Fruit fly (Drosophila melanogaster) whole organism, embryonic: Measurements from ENCODE around the gene unc-119.

Experiments used
- Abd-B ChIP-seq: fragments of 200-800 bp; sonication (Bioruptor generic); optimal IDR thresholded peaks from 2 replicates; lab custom pipeline; 2018; ENCODE audit warnings: missing biosample characterization, mild to moderate bottlenecking, missing genetic modification characterization, moderate library complexity
- Ada2b ChIP-seq: fragments of 200-800 bp; sonication (Bioruptor generic); IDR thresholded peaks from 2 replicates; pipeline ENCODE4 v1.3.6; 2022; ENCODE audit warnings: missing biosample characterization, missing genetic modification characterization
- CG1024 ChIP-seq: fragments of 200-800 bp; sonication (Bioruptor generic); IDR thresholded peaks from 2 replicates; pipeline ENCODE4 v1.3.6; 2022; ENCODE audit warnings: missing biosample characterization, missing genetic modification characterization
- CG12104 ChIP-seq: fragments of 200-800 bp; sonication (Bioruptor generic); optimal IDR thresholded peaks from 3 replicates; lab custom pipeline; 2016; ENCODE audit warnings: missing biosample characterization, missing genetic modification characterization
- CG12942 ChIP-seq: fragments of 200-800 bp; sonication (Bioruptor generic); optimal IDR thresholded peaks from 3 replicates; lab custom pipeline; 2016; ENCODE audit warnings: missing biosample characterization, missing genetic modification characterization
- CG13624 ChIP-seq: fragments of 200-800 bp; sonication (Bioruptor generic); optimal IDR thresholded peaks from 2 replicates; lab custom pipeline; 2016; ENCODE audit warnings: missing biosample characterization, missing genetic modification characterization
- CG14667 ChIP-seq: fragments of 200-800 bp; sonication (Bioruptor generic); IDR thresholded peaks from 2 replicates; pipeline ENCODE4 v1.3.6; 2022; ENCODE audit warnings: missing biosample characterization, missing genetic modification characterization
- CG15011 ChIP-seq: fragments of 200-800 bp; sonication (Bioruptor generic); optimal IDR thresholded peaks from 3 replicates; lab custom pipeline; 2018; ENCODE audit warnings: missing biosample characterization, mild to moderate bottlenecking, missing genetic modification characterization
- CG16815 ChIP-seq: fragments of 200-800 bp; sonication (Bioruptor generic); optimal IDR thresholded peaks from 3 replicates; lab custom pipeline; 2017; ENCODE audit warnings: missing biosample characterization, mild to moderate bottlenecking, missing genetic modification characterization
- CG17912 ChIP-seq: fragments of 200-800 bp; sonication (Bioruptor generic); optimal IDR thresholded peaks from 2 replicates; lab custom pipeline; 2018; ENCODE audit warnings: missing biosample characterization, mild to moderate bottlenecking, missing genetic modification characterization
- CG2712 ChIP-seq: fragments of 200-800 bp; optimal IDR thresholded peaks from 3 replicates; lab custom pipeline; 2019; ENCODE audit warnings: missing biosample characterization, mild to moderate bottlenecking, missing genetic modification characterization, moderate library complexity
- CG31441 ChIP-seq: fragments of 200-800 bp; sonication (Bioruptor generic); IDR thresholded peaks from 2 replicates; pipeline ENCODE4 v1.3.6; 2022; ENCODE audit warnings: missing biosample characterization, missing genetic modification characterization
- CG32532 ChIP-seq: fragments of 200-800 bp; sonication (Bioruptor generic); IDR thresholded peaks from 2 replicates; pipeline ENCODE4 v1.3.6; 2022; ENCODE audit warnings: missing biosample characterization, missing genetic modification characterization
- CG4360 ChIP-seq: fragments of 200-800 bp; sonication (Bioruptor generic); IDR thresholded peaks from 2 replicates; pipeline ENCODE4 v1.3.6; 2022; ENCODE audit warnings: missing biosample characterization, missing genetic modification characterization
- CG4617 ChIP-seq: fragments of 200-800 bp; sonication (Bioruptor generic); optimal IDR thresholded peaks from 3 replicates; lab custom pipeline; 2016; ENCODE audit warnings: missing biosample characterization, missing genetic modification characterization, borderline replicate concordance
- CG4730 ChIP-seq: fragments of 200-800 bp; sonication (Bioruptor generic); IDR thresholded peaks from 2 replicates; pipeline ENCODE4 v1.3.6; 2022; ENCODE audit warnings: missing biosample characterization, missing genetic modification characterization
- CG4820 ChIP-seq: fragments of 200-800 bp; sonication (Bioruptor generic); optimal IDR thresholded peaks from 3 replicates; lab custom pipeline; 2016; ENCODE audit warnings: missing biosample characterization, missing genetic modification characterization
- CG5245 ChIP-seq: fragments of 200-800 bp; sonication (Bioruptor generic); optimal IDR thresholded peaks from 3 replicates; lab custom pipeline; 2016; ENCODE audit warnings: missing biosample characterization, missing genetic modification characterization
- CG6254 ChIP-seq: fragments of 200-800 bp; sonication (Bioruptor generic); optimal IDR thresholded peaks from 3 replicates; lab custom pipeline; 2017; ENCODE audit warnings: mild to moderate bottlenecking, missing biosample characterization, missing genetic modification reagents, missing genetic modification characterization
- CG7745 ChIP-seq: fragments of 200-800 bp; sonication (Bioruptor generic); optimal IDR thresholded peaks from 2 replicates; lab custom pipeline; 2018; ENCODE audit warnings: missing biosample characterization, mild to moderate bottlenecking, missing genetic modification characterization, moderate library complexity
- CG7839 ChIP-seq: fragments of 200-800 bp; sonication (Bioruptor generic); optimal IDR thresholded peaks from 3 replicates; lab custom pipeline; 2018; ENCODE audit warnings: missing biosample characterization, mild to moderate bottlenecking, missing genetic modification characterization, moderate library complexity
- CG8089 ChIP-seq: fragments of 200-800 bp; sonication (Bioruptor generic); optimal IDR thresholded peaks from 3 replicates; lab custom pipeline; 2016; ENCODE audit warnings: missing biosample characterization, missing genetic modification characterization
- HLH54F ChIP-seq: fragments of 200-800 bp; sonication (Bioruptor generic); optimal IDR thresholded peaks from 3 replicates; lab custom pipeline; 2016; ENCODE audit warnings: missing biosample characterization, missing genetic modification characterization
- Lim3 ChIP-seq: fragments of 200-800 bp; sonication (Bioruptor generic); IDR thresholded peaks from 2 replicates; pipeline ENCODE4 v1.3.6; 2022; ENCODE audit warnings: missing biosample characterization, missing genetic modification characterization
- MESR4 ChIP-seq: fragments of 200-800 bp; sonication (Bioruptor generic); optimal IDR thresholded peaks from 2 replicates; lab custom pipeline; 2018; ENCODE audit warnings: missing biosample characterization, mild to moderate bottlenecking, missing genetic modification characterization, moderate library complexity
- Oli ChIP-seq: fragments of 200-800 bp; sonication (Bioruptor generic); optimal IDR thresholded peaks from 2 replicates; lab custom pipeline; 2018; ENCODE audit warnings: missing biosample characterization, mild to moderate bottlenecking, missing genetic modification characterization, moderate library complexity
- Optix ChIP-seq: fragments of 200-800 bp; sonication (Bioruptor generic); IDR thresholded peaks from 3 replicates; pipeline ENCODE4 v1.3.6; 2022; ENCODE audit warnings: missing biosample characterization, missing genetic modification characterization
- Stat92E ChIP-seq, 3 experiments: fragments of >200 bp in 2 of 3; fragments of 200-800 bp in 1 of 3; sonication (Bioruptor generic) in 1 of 3; optimal IDR thresholded peaks; 2 replicates each; lab custom pipeline; 2017 to 2019; ENCODE audit warnings: missing biosample characterization in 3 of 3, missing genetic modification characterization in 3 of 3, mild to moderate bottlenecking in 1 of 3, moderate library complexity in 1 of 3
- Usf ChIP-seq: fragments of 200-800 bp; sonication (Bioruptor generic); optimal IDR thresholded peaks from 2 replicates; lab custom pipeline; 2017; ENCODE audit warnings: missing genotype, missing biosample characterization, missing genetic modification characterization
- YL-1 ChIP-seq: fragments of 200-800 bp; sonication (Bioruptor generic); optimal IDR thresholded peaks from 3 replicates; lab custom pipeline; 2017; ENCODE audit warnings: missing biosample characterization, mild to moderate bottlenecking, missing genetic modification characterization
- ab ChIP-seq: fragments of 200-800 bp; sonication (Bioruptor generic); optimal IDR thresholded peaks from 2 replicates; lab custom pipeline; 2016; ENCODE audit warnings: missing biosample characterization, missing genetic modification characterization
- dimm ChIP-seq: fragments of 200-800 bp; sonication (Bioruptor generic); IDR thresholded peaks from 2 replicates; pipeline ENCODE4 v1.3.6; 2022; ENCODE audit warnings: missing biosample characterization, missing genetic modification characterization
- dpn ChIP-seq, 2 experiments: fragments of 200-800 bp; sonication (Bioruptor generic); optimal IDR thresholded peaks; 3 replicates each; lab custom pipeline; 2016; ENCODE audit warnings: missing biosample characterization in 2 of 2, missing genetic modification characterization in 2 of 2
- emc ChIP-seq: fragments of 200-800 bp; sonication (Bioruptor generic); optimal IDR thresholded peaks from 2 replicates; lab custom pipeline; 2016; ENCODE audit warnings: missing biosample characterization, missing genetic modification characterization
- ewg ChIP-seq: fragments of 200-800 bp; sonication (Bioruptor generic); optimal IDR thresholded peaks from 3 replicates; lab custom pipeline; 2017; ENCODE audit warnings: mild to moderate bottlenecking, missing biosample characterization, missing genetic modification reagents, missing genetic modification characterization
- fd96Cb ChIP-seq: fragments of 200-800 bp; sonication (Bioruptor generic); optimal IDR thresholded peaks from 2 replicates; lab custom pipeline; 2018; ENCODE audit warnings: missing biosample characterization, mild to moderate bottlenecking, missing genetic modification characterization, moderate library complexity
- gem ChIP-seq: fragments of 200-800 bp; sonication (Bioruptor generic); optimal IDR thresholded peaks from 2 replicates; lab custom pipeline; 2019; ENCODE audit warnings: missing biosample characterization, mild to moderate bottlenecking, missing genetic modification characterization, moderate library complexity
- grn ChIP-seq: fragments of 200-800 bp; sonication (Bioruptor generic); optimal IDR thresholded peaks from 3 replicates; lab custom pipeline; 2017; ENCODE audit warnings: missing biosample characterization, missing genetic modification characterization
- insv ChIP-seq, 2 experiments: fragments of 200-800 bp; sonication (Bioruptor generic); optimal IDR thresholded peaks; 3 replicates each; lab custom pipeline; 2016 to 2018; ENCODE audit warnings: missing biosample characterization in 2 of 2, missing genetic modification characterization in 2 of 2
- maf-S ChIP-seq: fragments of 200-800 bp; sonication (Bioruptor generic); optimal IDR thresholded peaks from 2 replicates; lab custom pipeline; 2016; ENCODE audit warnings: missing biosample characterization, missing genetic modification characterization
- peb ChIP-seq: fragments of 200-800 bp; sonication (Bioruptor generic); IDR thresholded peaks from 2 replicates; pipeline ENCODE4 v1.3.6; 2022; ENCODE audit warnings: missing biosample characterization, missing genetic modification characterization
- row ChIP-seq: fragments of 200-800 bp; sonication (Bioruptor generic); IDR thresholded peaks from 3 replicates; pipeline ENCODE4 v1.3.6; 2022; ENCODE audit warnings: missing biosample characterization, missing genetic modification characterization
- schlank ChIP-seq: fragments of 200-800 bp; sonication (Bioruptor generic); optimal IDR thresholded peaks from 2 replicates; lab custom pipeline; 2018; ENCODE audit warnings: missing biosample characterization, mild to moderate bottlenecking, missing genetic modification characterization
- scrt ChIP-seq: fragments of 200-800 bp; sonication (Bioruptor generic); optimal IDR thresholded peaks from 2 replicates; lab custom pipeline; 2018; ENCODE audit warnings: missing biosample characterization, mild to moderate bottlenecking, missing genetic modification characterization, moderate library complexity
- sens-2 ChIP-seq: fragments of 200-800 bp; sonication (Bioruptor generic); IDR thresholded peaks from 2 replicates; pipeline ENCODE4 v1.3.6; 2022; ENCODE audit warnings: missing biosample characterization, missing genetic modification characterization
- slou ChIP-seq: fragments of 200-800 bp; sonication (Bioruptor generic); optimal IDR thresholded peaks from 3 replicates; lab custom pipeline; 2016; ENCODE audit warnings: missing biosample characterization, missing genetic modification characterization
- tx ChIP-seq: fragments of 200-800 bp; sonication (Bioruptor generic); optimal IDR thresholded peaks from 2 replicates; lab custom pipeline; 2016; ENCODE audit warnings: missing biosample characterization, missing genetic modification characterization
- unc-4 ChIP-seq: fragments of 200-800 bp; sonication (Bioruptor generic); IDR thresholded peaks from 2 replicates; pipeline ENCODE4 v1.3.6; 2022; ENCODE audit warnings: missing biosample characterization, missing genetic modification characterization; ENCODE audit not compliant: partially characterized antibody
- zf30C ChIP-seq: fragments of 200-800 bp; sonication (Bioruptor generic); optimal IDR thresholded peaks from 3 replicates; lab custom pipeline; 2018; ENCODE audit warnings: missing biosample characterization, mild to moderate bottlenecking, missing genetic modification characterization

Gene unc-119

dm6 chrX:7333858-7334800 lies 43.0 kb upstream of the unc-119 start (continued):
- TF ChIP-seq Usf (GFP tag; lab: Kevin White, UChicago) (no peak), zf30C (GFP tag; lab: Kevin White, UChicago) (peak; percentile 67), gem (tag; lab: Kevin White, UChicago) (peak; percentile 52), row (GFP tag; lab: Robert Waterston, UW) (peak; percentile 46; the same call in 2 of the 3 replicates), Oli (tag; lab: Kevin White, UChicago) (no peak), emc (peak; percentile 5), CG12942 (GFP tag; lab: Kevin White, UChicago) (peak; percentile 17), unc-4 (no peak), grn (no peak), CG1024 (no peak), CG16815 (peak; percentile 6), Lim3 (GFP tag; lab: Robert Waterston, UW) (no peak), dimm (GFP tag; lab: Robert Waterston, UW) (no peak), CG4360 (no peak), sens-2 (no peak), Optix (GFP tag; lab: Robert Waterston, UW) (no peak), schlank (tag; lab: Kevin White, UChicago) (no peak), CG4730 (GFP tag; lab: Robert Waterston, UW) (no peak), maf-S (GFP tag; lab: Kevin White, UChicago) (peak; percentile 47), CG4820 (GFP tag; lab: Kevin White, UChicago) (no peak), scrt (GFP tag; lab: Kevin White, UChicago) (peak; percentile 30), Abd-B (GFP tag; lab: Kevin White, UChicago) (no peak), Ada2b (GFP tag; lab: Robert Waterston, UW) (0 out of 2 replicates have a peak, but pooled peaks have one; percentile 17), CG15011 (GFP tag; lab: Kevin White, UChicago) (peak; percentile 11), ewg (GFP tag; lab: Kevin White, UChicago) (no peak), CG7839 (peak; percentile 31), peb (GFP tag; lab: Robert Waterston, UW) (no peak), CG32532 (GFP tag; lab: Robert Waterston, UW) (peak; percentile 57), CG8089 (GFP tag; lab: Kevin White, UChicago) (no peak), dpn (GFP tag; optimal IDR thresholded peaks at IDR 0.05; lab: Kevin White, UChicago) (peak; percentile 30 to 66), CG7745 (no peak), CG12104 (GFP tag; lab: Kevin White, UChicago) (no peak), CG17912 (no peak), CG31441 (GFP tag; lab: Robert Waterston, UW) (no peak), CG14667 (GFP tag; lab: Robert Waterston, UW) (no peak), ab (GFP tag; lab: Kevin White, UChicago) (no peak), slou (peak; percentile 61), CG5245 (no peak), insv (GFP tag; optimal IDR thresholded peaks at IDR 0.05; lab: Kevin White, UChicago) (no peak), CG4617 (GFP tag; lab: Kevin White, UChicago) (no peak), CG13624 (GFP tag; lab: Kevin White, UChicago) (peak; percentile 26), MESR4 (GFP tag; lab: Kevin White, UChicago) (no peak), fd96Cb (tag; lab: Kevin White, UChicago) (no peak), tx (GFP tag; lab: Kevin White, UChicago) (peak; percentile 62), CG6254 (no peak), Stat92E (GFP tag; optimal IDR thresholded peaks at IDR 0.05; lab: Kevin White, UChicago) (no peak), YL-1 (GFP tag; lab: Kevin White, UChicago) (no peak), HLH54F (GFP tag; lab: Kevin White, UChicago) (peak; percentile 42), CG2712 (no peak)
